Fruit fly (Drosophila melanogaster) S2 (cell line): ENCODE measurements around the gene GstD3.

Source experiments
- CG8478 ChIP-seq: fragments of >200 bp; optimal IDR thresholded peaks from 2 replicates; lab custom pipeline; 2018
- CTCF ChIP-seq, 2 experiments: fragments of >200 bp; optimal IDR thresholded peaks; 2 replicates each; lab custom pipeline; 2018

dm6 chr3R:12376828-12377227 is 4.0 kb downstream of the GstD3 start, which contains the start of gene GstD6:
- TF ChIP-seq CTCF (optimal IDR thresholded peaks at IDR 0.05; lab: Kevin White, UChicago) (no peak), CG8478 (no peak)
